Fruit fly (Drosophila melanogaster): ENCODE results near the gene RagA-B.

Gene RagA-B

DNA sequence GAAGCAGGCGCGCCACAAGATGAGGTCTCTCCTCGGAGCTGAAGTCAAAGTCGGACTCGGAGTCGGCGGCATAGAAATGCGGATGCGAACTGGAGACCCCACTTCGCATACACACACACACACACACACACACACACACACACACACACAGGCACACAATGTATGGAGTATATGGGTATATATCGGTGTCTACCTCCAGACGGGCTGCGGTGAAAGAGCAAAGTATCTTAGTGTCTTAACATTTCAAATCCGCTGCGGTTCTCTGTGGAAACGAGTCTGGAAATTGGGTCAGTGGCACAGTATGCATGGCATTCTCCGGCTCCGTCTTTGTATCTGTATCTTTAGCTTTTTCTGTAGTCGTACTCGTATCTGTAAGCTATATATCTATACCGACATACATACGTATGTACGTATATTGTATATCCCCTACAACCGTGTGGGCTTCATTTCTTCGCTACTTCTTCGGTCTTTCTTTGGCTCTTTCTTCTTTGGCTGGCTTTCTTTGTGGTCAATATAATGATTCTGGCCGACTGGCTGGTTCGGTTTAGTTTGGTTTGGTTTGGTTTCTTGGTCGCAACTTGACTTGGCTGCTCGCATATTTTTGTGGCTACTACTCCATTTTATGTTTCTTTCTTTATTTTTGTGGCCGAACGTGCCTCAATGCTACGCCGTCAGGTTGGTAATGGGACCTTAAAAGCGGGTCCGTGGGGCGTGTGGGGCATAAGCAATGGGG, 34.6 kb downstream of the RagA-B start:
- no peak for TF ChIP-seq h (optimal IDR thresholded peaks at IDR 0.05)
- TF ChIP-seq psq (optimal IDR thresholded peaks at IDR 0.05) = no peak
- TF ChIP-seq insv (optimal IDR thresholded peaks at IDR 0.05) = no peak
- no peak for TF ChIP-seq Sin3A (optimal IDR thresholded peaks at IDR 0.05)
- no peak for TF ChIP-seq Myc (optimal IDR thresholded peaks at IDR 0.05)
- TF ChIP-seq ttk (optimal IDR thresholded peaks at IDR 0.05) = no peak

DNA sequence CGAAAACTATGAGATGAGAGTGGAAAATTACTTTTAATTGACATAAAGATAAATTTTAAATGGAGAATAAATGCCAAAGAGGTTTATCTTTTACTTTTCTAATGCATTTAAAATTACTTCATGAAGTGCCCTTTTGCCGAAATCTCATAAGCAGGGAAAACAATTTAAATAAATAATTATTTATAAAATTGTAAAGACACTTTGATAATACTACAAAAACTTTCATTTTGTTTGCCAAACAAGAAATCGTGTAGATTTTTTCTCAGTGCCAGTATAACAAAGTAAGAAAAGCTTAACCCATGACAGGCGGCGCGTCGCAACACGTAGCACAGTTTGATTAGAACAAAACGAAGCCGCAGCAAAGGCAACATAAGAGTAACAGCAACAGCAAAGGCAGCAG, 35.3 kb downstream of the RagA-B start:
- TF ChIP-seq Sin3A (optimal IDR thresholded peaks at IDR 0.05) (no peak), ttk (optimal IDR thresholded peaks at IDR 0.05) (no peak), Myc (optimal IDR thresholded peaks at IDR 0.05) (no peak), insv (optimal IDR thresholded peaks at IDR 0.05) (no peak), h (optimal IDR thresholded peaks at IDR 0.05) (no peak), psq (optimal IDR thresholded peaks at IDR 0.05) (no peak)

DNA sequence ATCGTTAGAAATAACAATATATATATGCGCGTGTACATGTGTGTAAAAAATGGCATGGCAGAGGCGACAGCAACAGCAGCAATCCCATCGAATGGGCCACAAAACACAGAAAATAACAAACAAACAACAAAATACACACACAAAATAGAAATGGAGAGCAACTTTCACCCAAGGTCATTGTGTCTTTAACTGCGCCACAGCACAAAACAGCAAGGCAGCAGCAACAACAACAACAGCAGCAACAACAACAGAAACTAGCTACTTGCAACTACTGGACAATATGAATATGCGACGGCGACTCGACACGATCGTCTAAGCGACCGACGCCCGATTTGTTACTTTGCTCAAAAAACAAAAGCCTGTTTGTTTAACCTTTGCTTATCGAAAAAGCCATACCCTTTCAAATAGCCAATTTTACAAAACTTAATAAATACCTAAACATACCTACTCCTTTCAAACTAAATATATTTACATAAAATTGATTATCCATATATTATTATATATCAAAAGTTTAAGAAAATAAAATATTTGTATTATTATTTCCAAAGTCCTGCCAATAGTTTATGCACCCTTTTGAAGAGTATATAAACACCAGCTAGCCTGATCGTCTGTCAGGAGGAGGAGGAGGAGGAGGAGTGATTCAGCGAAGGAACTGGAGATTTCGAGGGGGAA, 36.2 kb downstream of the RagA-B start:
- TF ChIP-seq Sin3A (optimal IDR thresholded peaks at IDR 0.05) = no peak

dm6 chr3R:8946429-8946828, 37.7 kb downstream of the RagA-B start:
- TF ChIP-seq psq (optimal IDR thresholded peaks at IDR 0.05) (no peak), Myc (optimal IDR thresholded peaks at IDR 0.05) (no peak), Sin3A (optimal IDR thresholded peaks at IDR 0.05) (no peak), h (optimal IDR thresholded peaks at IDR 0.05) (no peak), insv (optimal IDR thresholded peaks at IDR 0.05) (no peak), ttk (optimal IDR thresholded peaks at IDR 0.05) (no peak)

dm6 chr3R:8945502-8946324, 38.4 kb downstream of the RagA-B start:
- no peak for TF ChIP-seq ttk (optimal IDR thresholded peaks at IDR 0.05)
- TF ChIP-seq Myc (optimal IDR thresholded peaks at IDR 0.05) = no peak
- no peak for TF ChIP-seq insv (optimal IDR thresholded peaks at IDR 0.05)
- TF ChIP-seq Sin3A (optimal IDR thresholded peaks at IDR 0.05) = no peak
- no peak for TF ChIP-seq h (optimal IDR thresholded peaks at IDR 0.05)
- no peak for TF ChIP-seq psq (optimal IDR thresholded peaks at IDR 0.05)

dm6 chr3R:8944866-8945265, 39.2 kb downstream of the RagA-B start, which contains the start of gene CG11964:
Gene CG11964, minus strand, starts transcription at chr3R:8945020.
- TF ChIP-seq insv (optimal IDR thresholded peaks at IDR 0.05) (no peak), Sin3A (optimal IDR thresholded peaks at IDR 0.05) (no peak), ttk (optimal IDR thresholded peaks at IDR 0.05) (no peak), h (optimal IDR thresholded peaks at IDR 0.05) (no peak), psq (optimal IDR thresholded peaks at IDR 0.05) (no peak), Myc (optimal IDR thresholded peaks at IDR 0.05) (no peak)

DNA sequence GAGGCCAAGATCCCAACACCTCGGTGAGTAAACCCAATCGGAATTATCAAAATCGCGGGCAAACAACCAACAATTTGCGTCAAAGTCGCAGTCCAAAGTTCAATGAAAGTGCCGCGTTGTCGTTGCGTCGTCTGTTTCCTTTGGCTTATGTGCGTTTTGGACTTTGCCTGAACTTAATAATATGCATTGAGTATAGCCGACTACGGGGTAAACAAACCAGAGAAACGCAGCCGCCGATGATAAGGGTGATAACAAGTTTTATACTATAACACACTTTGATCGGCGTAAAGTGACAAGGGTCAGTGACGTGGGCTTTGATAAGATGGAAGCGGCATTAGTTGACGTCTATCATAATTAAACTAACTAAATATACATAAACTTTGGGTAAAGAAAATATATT, 44.4 kb downstream of the RagA-B start:
- no peak for TF ChIP-seq psq (optimal IDR thresholded peaks at IDR 0.05)
- no peak for TF ChIP-seq Sin3A (optimal IDR thresholded peaks at IDR 0.05)
- TF ChIP-seq insv (optimal IDR thresholded peaks at IDR 0.05) = no peak

- TF ChIP-seq h (optimal IDR thresholded peaks at IDR 0.05) (no peak), insv (optimal IDR thresholded peaks at IDR 0.05) (no peak), Myc (optimal IDR thresholded peaks at IDR 0.05) (no peak), ttk (optimal IDR thresholded peaks at IDR 0.05) (no peak), Sin3A (optimal IDR thresholded peaks at IDR 0.05) (no peak), psq (optimal IDR thresholded peaks at IDR 0.05) (no peak)
These were observed 45.4 kb downstream of the RagA-B start, which contains the start of gene ScsbetaA for dm6 chr3R:8938494-8939404. Gene ScsbetaA, plus strand, starts transcription at chr3R:8938724.

dm6 chr3R:8934930-8935329, 49.2 kb downstream of the RagA-B start, which contains the start of gene osk:
Gene osk, plus strand, starts transcription at chr3R:8935126.
- TF ChIP-seq h (optimal IDR thresholded peaks at IDR 0.05) = no peak
- no peak for TF ChIP-seq Sin3A (optimal IDR thresholded peaks at IDR 0.05)
- TF ChIP-seq Myc (optimal IDR thresholded peaks at IDR 0.05) = no peak
- no peak for TF ChIP-seq ttk (optimal IDR thresholded peaks at IDR 0.05)
- no peak for TF ChIP-seq insv (optimal IDR thresholded peaks at IDR 0.05)
- TF ChIP-seq psq (optimal IDR thresholded peaks at IDR 0.05) = no peak

DNA sequence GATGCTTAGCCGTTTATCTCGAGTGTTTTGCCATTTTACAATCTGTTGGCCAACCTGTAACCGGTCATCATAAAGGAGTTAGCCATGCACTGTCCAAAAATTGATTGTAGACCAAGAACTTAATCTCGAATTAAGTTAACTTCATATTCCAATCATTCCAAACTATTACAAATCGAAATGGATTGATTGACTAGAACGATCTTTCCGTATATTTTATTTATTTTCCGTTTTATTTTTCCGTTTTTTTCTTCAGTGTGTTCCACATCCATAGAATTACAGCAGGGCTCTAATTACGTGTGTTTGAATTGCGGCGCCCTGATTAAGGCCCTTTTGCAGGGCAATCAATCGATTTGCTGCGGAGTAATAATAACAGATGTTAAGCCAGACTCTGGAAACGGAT, 51.4 kb downstream of the RagA-B start:
- no peak for TF ChIP-seq h (optimal IDR thresholded peaks at IDR 0.05)
- TF ChIP-seq Myc (optimal IDR thresholded peaks at IDR 0.05) = no peak
- no peak for TF ChIP-seq Sin3A (optimal IDR thresholded peaks at IDR 0.05)
- TF ChIP-seq insv (optimal IDR thresholded peaks at IDR 0.05) = no peak
- TF ChIP-seq psq (optimal IDR thresholded peaks at IDR 0.05) = no peak
- no peak for TF ChIP-seq ttk (optimal IDR thresholded peaks at IDR 0.05)

All from Kc167 (cell line).